Worm (Caenorhabditis elegans): ENCODE results near the gene lpr-4.

The lpr-4 gene

DNA sequence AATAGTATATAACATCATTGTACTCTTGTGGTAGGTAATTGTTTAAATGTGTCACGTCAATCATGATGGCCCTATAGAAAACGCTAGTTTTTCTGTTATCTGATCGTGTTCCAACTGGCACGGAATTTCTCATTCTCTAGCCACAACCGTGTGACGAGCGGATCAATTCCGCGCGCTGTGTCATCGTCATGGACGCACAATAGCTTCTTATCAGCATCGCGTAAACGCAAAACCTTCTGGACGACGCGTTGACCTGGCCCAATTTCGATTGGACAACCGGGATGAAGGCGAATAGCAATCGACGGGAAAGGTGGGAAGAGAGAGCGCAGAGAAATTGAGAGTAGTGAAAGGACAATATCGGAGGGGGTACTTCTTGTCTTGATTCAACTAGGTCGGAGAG, 7.9 kb upstream of the lpr-4 start, which contains the start of gene lpr-3:
Gene lpr-3 (plus strand): TSS at position 374 of the 400 bp plus-strand sequence.
- TF ChIP-seq blmp-1 (tag; optimal IDR thresholded peaks at IDR 0.05) (peak; percentile 94), pha-4 (tag; optimal IDR thresholded peaks at IDR 0.05) (no peak), mab-5 (tag; optimal IDR thresholded peaks at IDR 0.05) (no peak), unc-62 (GFP tag; optimal IDR thresholded peaks at IDR 0.05) (peak; percentile 60), elt-1 (tag; optimal IDR thresholded peaks at IDR 0.05; ENCODE audit: borderline replicate concordance, insufficient read depth) (peak; percentile 90), mep-1 (tag; optimal IDR thresholded peaks at IDR 0.05) (no peak), elt-3 (tag; optimal IDR thresholded peaks at IDR 0.05) (peak; percentile 42), ceh-43 (GFP tag; optimal IDR thresholded peaks at IDR 0.05) (no peak), ham-2 (GFP tag; optimal IDR thresholded peaks at IDR 0.05) (peak; percentile 96)

DNA sequence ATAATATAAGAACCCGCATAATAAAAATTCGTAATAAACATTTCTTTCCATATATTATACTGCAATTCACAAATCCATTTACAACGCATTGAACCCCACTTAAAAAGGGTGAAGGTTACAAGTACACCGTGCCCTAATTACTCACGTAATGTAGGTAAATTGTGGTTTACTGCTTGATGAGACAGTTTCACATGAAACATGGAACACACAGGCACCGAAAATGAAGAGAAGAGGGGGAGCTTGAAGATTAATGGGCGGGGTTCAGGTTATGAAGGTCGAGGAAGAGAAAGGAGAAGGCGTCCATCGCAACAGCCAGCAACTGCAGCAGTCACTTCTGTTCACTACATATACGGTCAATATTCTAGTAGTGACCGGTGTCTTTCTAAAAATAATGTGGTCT, 5.2 kb upstream of the lpr-4 start, which contains the start of gene lpr-6:
Gene lpr-6 (plus strand): TSS at position 251 of the 400 bp plus-strand sequence.
- TF ChIP-seq mls-2 (tag; optimal IDR thresholded peaks at IDR 0.05) (no peak), ceh-43 (GFP tag; optimal IDR thresholded peaks at IDR 0.05) (peak; percentile 36)

DNA sequence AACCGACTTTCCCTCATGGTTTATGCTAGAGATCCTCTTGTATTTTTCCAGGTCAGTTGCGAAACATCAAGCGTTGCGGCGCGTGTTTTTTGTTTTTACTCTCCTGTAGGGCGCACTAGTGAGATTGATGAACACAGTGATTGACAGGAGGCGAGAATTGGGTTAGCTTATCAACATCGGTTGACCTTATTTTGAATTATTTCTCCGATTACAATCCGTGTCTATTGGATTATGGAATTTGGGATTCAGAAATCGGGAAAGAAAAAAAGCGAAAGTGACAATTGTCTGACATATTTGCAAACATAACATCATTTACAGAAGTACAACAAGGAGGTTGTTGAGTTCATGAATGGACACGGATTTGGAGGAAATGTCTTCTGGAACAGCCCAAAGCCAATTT, 4.0 kb upstream of the lpr-4 start:
- TF ChIP-seq blmp-1 (tag; optimal IDR thresholded peaks at IDR 0.05) (peak; percentile 59), mep-1 (tag; optimal IDR thresholded peaks at IDR 0.05) (no peak), hlh-1 (tag; optimal IDR thresholded peaks at IDR 0.05) (no peak), unc-62 (GFP tag; optimal IDR thresholded peaks at IDR 0.05) (peak; percentile 55)

DNA sequence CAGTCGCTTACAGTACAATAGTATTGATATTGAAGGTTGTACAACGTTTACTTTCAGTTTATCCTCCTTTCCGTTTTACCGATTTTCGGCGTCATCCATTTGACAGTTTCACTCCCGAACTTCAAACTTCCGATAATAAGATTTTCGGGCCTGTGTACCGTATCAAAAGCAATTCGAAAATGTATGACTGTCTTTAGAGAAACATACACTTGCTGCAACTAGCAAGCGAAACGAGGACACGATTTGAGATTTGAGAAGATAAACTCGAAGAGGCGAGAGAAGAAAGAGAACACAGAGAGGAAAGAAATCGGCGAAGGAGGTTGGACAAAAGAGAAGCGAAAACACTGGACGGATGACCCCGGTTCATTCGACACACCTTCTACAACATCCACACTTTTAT, 3.0 kb upstream of the lpr-4 start, which contains the start of gene lpr-5:
Gene lpr-5 (plus strand): TSS at position 220 of the 400 bp plus-strand sequence.
- TF ChIP-seq ceh-83 (GFP tag; optimal IDR thresholded peaks at IDR 0.05) (no peak), ham-2 (GFP tag; optimal IDR thresholded peaks at IDR 0.05) (peak; percentile 9), nhr-237 (tag; optimal IDR thresholded peaks at IDR 0.05) (no peak), tbx-8 (GFP tag; optimal IDR thresholded peaks at IDR 0.05) (no peak), nhr-76 (tag; optimal IDR thresholded peaks at IDR 0.05) (no peak), blmp-1 (tag; optimal IDR thresholded peaks at IDR 0.05) (peak; percentile 4), zip-8 (tag; optimal IDR thresholded peaks at IDR 0.05) (no peak)

ce11 chrX:11067256-11067655, 2.3 kb downstream of the lpr-4 start:
- TF ChIP-seq drap-1 (GFP tag; optimal IDR thresholded peaks at IDR 0.05) (no peak), sptf-1 (tag; optimal IDR thresholded peaks at IDR 0.05) (no peak), elt-3 (tag; optimal IDR thresholded peaks at IDR 0.05) (no peak), mep-1 (tag; optimal IDR thresholded peaks at IDR 0.05) (no peak), cnd-1 (tag; optimal IDR thresholded peaks at IDR 0.05) (no peak), unc-39 (tag; optimal IDR thresholded peaks at IDR 0.05) (no peak), hlh-1 (tag; optimal IDR thresholded peaks at IDR 0.05) (no peak), lin-13 (tag; optimal IDR thresholded peaks at IDR 0.05) (no peak), ceh-43 (GFP tag; optimal IDR thresholded peaks at IDR 0.05) (no peak), tbx-8 (GFP tag; optimal IDR thresholded peaks at IDR 0.05) (no peak), nhr-237 (tag; optimal IDR thresholded peaks at IDR 0.05) (no peak), lsy-2 (tag; optimal IDR thresholded peaks at IDR 0.05) (no peak), snpc-4 (tag; optimal IDR thresholded peaks at IDR 0.05) (no peak), flh-1 (GFP tag; optimal IDR thresholded peaks at IDR 0.05) (no peak), mls-2 (tag; optimal IDR thresholded peaks at IDR 0.05) (no peak), ceh-83 (GFP tag; optimal IDR thresholded peaks at IDR 0.05) (no peak), pha-4 (tag; optimal IDR thresholded peaks at IDR 0.05) (no peak), nhr-76 (tag; optimal IDR thresholded peaks at IDR 0.05) (no peak), nhr-12 (tag; optimal IDR thresholded peaks at IDR 0.05) (no peak), blmp-1 (tag; optimal IDR thresholded peaks at IDR 0.05) (peak; percentile 44), zip-8 (tag; optimal IDR thresholded peaks at IDR 0.05) (no peak), M03D4.4 (tag; optimal IDR thresholded peaks at IDR 0.05) (no peak), elt-1 (tag; optimal IDR thresholded peaks at IDR 0.05; ENCODE audit: borderline replicate concordance, insufficient read depth) (peak; percentile 5), ham-2 (GFP tag; optimal IDR thresholded peaks at IDR 0.05) (peak; percentile 33)

- TF ChIP-seq sem-2 (GFP tag; optimal IDR thresholded peaks at IDR 0.05) (no peak), ces-1 (GFP tag; optimal IDR thresholded peaks at IDR 0.05) (peak; percentile 52)
Observed at ce11 chrX:11068334-11068733, 3.4 kb downstream of the lpr-4 start, which contains the start of gene apt-9. Gene apt-9, plus strand, starts transcription at chrX:11068527.

All from whole organism, mixed stage, embryonic.